Fruit fly (Drosophila melanogaster): ENCODE data around the gene CG13318.

- no peak for TF ChIP-seq ttk (optimal IDR thresholded peaks at IDR 0.05)
- TF ChIP-seq h (optimal IDR thresholded peaks at IDR 0.05): no peak
- no peak for TF ChIP-seq psq (optimal IDR thresholded peaks at IDR 0.05)
- no peak for TF ChIP-seq Myc (optimal IDR thresholded peaks at IDR 0.05)
These were observed 13.0 kb upstream of the CG13318 start for dm6 chr3R:8785451-8785850.
